Worm (Caenorhabditis elegans) whole organism, late embryonic: ENCODE measurements around the gene pgp-9.

ENCODE experiments used
- ceh-45 ChIP-seq: fragments of 200-800 bp; sonication (Bioruptor generic); IDR thresholded peaks from 2 replicates; pipeline ENCODE4 v1.3.6; 2022; ENCODE audit warnings: missing genetic modification reagents, missing genetic modification characterization, missing compliant biosample characterization
- elt-4 ChIP-seq: sonication (generic microtip); optimal IDR thresholded peaks from 2 replicates; lab custom pipeline; 2016; ENCODE audit warnings: missing genetic modification characterization, missing compliant biosample characterization
- fkh-10 ChIP-seq: fragments of 150-350 bp; optimal IDR thresholded peaks from 2 replicates; lab custom pipeline; 2014; ENCODE audit warnings: missing biosample characterization, missing genetic modification reagents, missing genetic modification characterization
- lim-6 ChIP-seq: sonication (generic microtip); optimal IDR thresholded peaks from 2 replicates; lab custom pipeline; 2016; ENCODE audit warnings: missing genetic modification characterization, missing compliant biosample characterization
- nhr-232 ChIP-seq: sonication (generic microtip); optimal IDR thresholded peaks from 2 replicates; lab custom pipeline; 2016; ENCODE audit warnings: missing genetic modification characterization, missing compliant biosample characterization
- pha-4 ChIP-seq: fragments of 150-350 bp; optimal IDR thresholded peaks from 2 replicates; lab custom pipeline; 2018; ENCODE audit warnings: missing biosample characterization, missing genetic modification reagents, missing genetic modification characterization
- tbx-2 ChIP-seq: sonication (generic microtip); optimal IDR thresholded peaks from 2 replicates; lab custom pipeline; 2016; ENCODE audit warnings: missing genetic modification characterization, missing compliant biosample characterization

- TF ChIP-seq pha-4: no peak
- no peak for TF ChIP-seq nhr-232
- no peak for TF ChIP-seq ceh-45 (GFP tag; lab: Robert Waterston, UW)
- no peak for TF ChIP-seq lim-6 (tag; lab: Kevin White, UChicago)
- no peak for TF ChIP-seq elt-4
- TF ChIP-seq tbx-2 (tag; lab: Kevin White, UChicago): no peak
- TF ChIP-seq fkh-10 (GFP tag; lab: Kevin White, UChicago): no peak
Observed at ce11 chrV:17739801-17740200, 15.9 kb upstream of the pgp-9 start, which contains the start of gene cutl-4.
